Worm (Caenorhabditis elegans) whole organism, L1 larva: ENCODE data around the gene T07A5.1.

Source experiments
- C34B4.2 ChIP-seq: sonication (generic microtip); optimal IDR thresholded peaks from 2 replicates; lab custom pipeline; 2017; ENCODE audit warnings: mild to moderate bottlenecking, missing genetic modification characterization, missing compliant biosample characterization
- aha-1 ChIP-seq: fragments of 150-350 bp; optimal IDR thresholded peaks from 2 replicates; lab custom pipeline; 2014; ENCODE audit warnings: missing biosample characterization, missing genetic modification characterization
- alr-1 ChIP-seq: fragments of 200-800 bp; sonication (Bioruptor generic); optimal IDR thresholded peaks from 2 replicates; lab custom pipeline; 2018; ENCODE audit warnings: borderline replicate concordance, mild to moderate bottlenecking, missing genetic modification characterization, missing compliant biosample characterization
- aly-2 ChIP-seq: fragments of 150-350 bp; optimal IDR thresholded peaks from 2 replicates; lab custom pipeline; 2014; ENCODE audit warnings: missing biosample characterization, missing genetic modification characterization
- ama-1 ChIP-seq: fragments of 150-350 bp; optimal IDR thresholded peaks from 2 replicates; lab custom pipeline; 2014
- ceh-8 ChIP-seq: fragments of 200-800 bp; sonication (Bioruptor generic); optimal IDR thresholded peaks from 2 replicates; lab custom pipeline; 2018; ENCODE audit warnings: mild to moderate bottlenecking, missing genetic modification characterization, moderate library complexity, missing compliant biosample characterization
- ceh-82 ChIP-seq, 3 experiments: fragments of 150-350 bp in 1 of 3; sonication (generic microtip) in 2 of 3; optimal IDR thresholded peaks; 2 replicates each; lab custom pipeline; 2014 to 2017; ENCODE audit warnings: missing biosample characterization in 3 of 3, missing genetic modification characterization in 3 of 3
- ceh-90 ChIP-seq: sonication (generic microtip); optimal IDR thresholded peaks from 2 replicates; lab custom pipeline; 2016; ENCODE audit warnings: missing genetic modification characterization, missing compliant biosample characterization
- dsc-1 ChIP-seq: sonication (generic microtip); optimal IDR thresholded peaks from 2 replicates; lab custom pipeline; 2016; ENCODE audit warnings: mild to moderate bottlenecking, missing genetic modification characterization, missing compliant biosample characterization
- efl-1 ChIP-seq, 4 experiments: fragments of 150-350 bp; optimal IDR thresholded peaks in 3 of 4; peaks in 1 of 4; 1 replicate in 1 of 4; 2 replicates in 3 of 4; lab custom pipeline; 2014; ENCODE audit warnings: missing biosample characterization in 2 of 4, missing genetic modification characterization in 2 of 4, missing genetic modification reagents in 2 of 4
- egl-27 ChIP-seq, 2 experiments: fragments of 150-350 bp in 1 of 2; sonication (generic microtip); optimal IDR thresholded peaks; 3 replicates each; lab custom pipeline; 2017 to 2018; ENCODE audit warnings: missing biosample characterization in 2 of 2, missing genetic modification characterization in 2 of 2, missing genetic modification reagents in 2 of 2
- elt-3 ChIP-seq, 6 experiments: fragments of 150-350 bp in 1 of 6; sonication (generic microtip); optimal IDR thresholded peaks; 2 replicates each; lab custom pipeline; 2017 to 2018; ENCODE audit warnings: missing biosample characterization in 6 of 6, missing genetic modification characterization in 6 of 6, inconsistent platforms in 1 of 6
- fos-1 ChIP-seq: fragments of 150-350 bp; optimal IDR thresholded peaks from 2 replicates; lab custom pipeline; 2014; ENCODE audit warnings: missing biosample characterization, missing genetic modification characterization
- grh-1 ChIP-seq: fragments of 200-800 bp; sonication (Bioruptor generic); IDR thresholded peaks from 2 replicates; pipeline ENCODE4 v1.3.6; 2022; ENCODE audit warnings: missing genetic modification reagents, missing genetic modification characterization, missing compliant biosample characterization
- hlh-17 ChIP-seq: fragments of 200-800 bp; sonication (Bioruptor generic); optimal IDR thresholded peaks from 2 replicates; lab custom pipeline; 2018; ENCODE audit warnings: missing genetic modification characterization, mild to moderate bottlenecking, missing compliant biosample characterization, moderate library complexity, borderline replicate concordance
- hlh-4 ChIP-seq: sonication (generic microtip); optimal IDR thresholded peaks from 2 replicates; lab custom pipeline; 2016; ENCODE audit warnings: mild to moderate bottlenecking, missing genetic modification characterization, missing compliant biosample characterization
- irx-1 ChIP-seq: sonication (generic microtip); optimal IDR thresholded peaks from 2 replicates; lab custom pipeline; 2016; ENCODE audit warnings: missing genetic modification characterization, missing compliant biosample characterization
- jun-1 ChIP-seq: fragments of 150-350 bp; optimal IDR thresholded peaks from 2 replicates; lab custom pipeline; 2014; ENCODE audit warnings: missing biosample characterization, missing genetic modification reagents, missing genetic modification characterization
- lin-14 ChIP-seq: fragments of 200-800 bp; sonication (Bioruptor generic); optimal IDR thresholded peaks from 2 replicates; lab custom pipeline; 2018; ENCODE audit warnings: mild to moderate bottlenecking, missing genetic modification characterization, moderate library complexity, missing compliant biosample characterization
- lin-35 ChIP-seq, 2 experiments: fragments of 150-350 bp; optimal IDR thresholded peaks; 2 replicates each; lab custom pipeline; 2014; ENCODE audit warnings: missing biosample characterization in 2 of 2, missing genetic modification characterization in 2 of 2, missing genetic modification reagents in 2 of 2
- lin-39 ChIP-seq: fragments of 150-350 bp; optimal IDR thresholded peaks from 2 replicates; lab custom pipeline; 2014; ENCODE audit warnings: missing biosample characterization, missing genetic modification reagents, missing genetic modification characterization
- lsy-2 ChIP-seq, 2 experiments: fragments of 150-350 bp; optimal IDR thresholded peaks; 2 replicates each; lab custom pipeline; 2014; ENCODE audit warnings: missing biosample characterization in 2 of 2, missing genetic modification characterization in 2 of 2
- mab-9 ChIP-seq: fragments of 200-800 bp; sonication (Bioruptor generic); IDR thresholded peaks from 2 replicates; pipeline ENCODE4 v1.3.6; 2022; ENCODE audit warnings: missing genetic modification reagents, missing genetic modification characterization, missing compliant biosample characterization
- mef-2 ChIP-seq: fragments of 150-350 bp; optimal IDR thresholded peaks from 2 replicates; lab custom pipeline; 2014; ENCODE audit warnings: missing biosample characterization, missing genetic modification characterization
- mep-1 ChIP-seq: fragments of 150-350 bp; optimal IDR thresholded peaks from 2 replicates; lab custom pipeline; 2014; ENCODE audit warnings: missing biosample characterization, missing genetic modification characterization
- nhr-12 ChIP-seq: sonication (generic microtip); optimal IDR thresholded peaks from 2 replicates; lab custom pipeline; 2017; ENCODE audit warnings: missing biosample characterization, missing genetic modification characterization
- nhr-19 ChIP-seq: fragments of 200-800 bp; sonication (Bioruptor generic); conservative IDR thresholded peaks from 2 replicates; pipeline ENCODE4 v1.3.6; 2022; ENCODE audit warnings: missing genetic modification characterization, missing compliant biosample characterization
- nhr-20 ChIP-seq: sonication (generic microtip); optimal IDR thresholded peaks from 2 replicates; lab custom pipeline; 2016; ENCODE audit warnings: mild to moderate bottlenecking, missing genetic modification characterization, missing compliant biosample characterization
- nhr-47 ChIP-seq: sonication (generic microtip); optimal IDR thresholded peaks from 2 replicates; lab custom pipeline; 2016; ENCODE audit warnings: mild to moderate bottlenecking, missing genetic modification characterization, moderate library complexity, missing compliant biosample characterization
- nhr-77 ChIP-seq: fragments of 150-350 bp; optimal IDR thresholded peaks from 2 replicates; lab custom pipeline; 2014; ENCODE audit warnings: missing biosample characterization, missing genetic modification characterization
- pag-3 ChIP-seq: sonication (generic microtip); optimal IDR thresholded peaks from 2 replicates; lab custom pipeline; 2017; ENCODE audit warnings: missing genetic modification characterization, mild to moderate bottlenecking, missing compliant biosample characterization, antibody characterized with exemption, borderline replicate concordance; ENCODE audit not compliant: insufficient read depth
- pqm-1 ChIP-seq: sonication (generic microtip); optimal IDR thresholded peaks from 3 replicates; lab custom pipeline; 2017; ENCODE audit warnings: missing biosample characterization, missing genetic modification characterization
- snu-23 ChIP-seq: sonication (generic microtip); optimal IDR thresholded peaks from 2 replicates; lab custom pipeline; 2016; ENCODE audit warnings: missing genetic modification characterization, missing compliant biosample characterization
- sox-4 ChIP-seq: sonication (generic microtip); optimal IDR thresholded peaks from 2 replicates; lab custom pipeline; 2016; ENCODE audit warnings: missing genetic modification characterization, missing compliant biosample characterization
- sptf-1 ChIP-seq: fragments of 150-350 bp; optimal IDR thresholded peaks from 2 replicates; lab custom pipeline; 2014; ENCODE audit warnings: missing biosample characterization, missing genetic modification characterization
- swsn-7 ChIP-seq: sonication (generic microtip); optimal IDR thresholded peaks from 2 replicates; lab custom pipeline; 2016; ENCODE audit warnings: missing genetic modification characterization, missing compliant biosample characterization
- tbx-2 ChIP-seq: sonication (generic microtip); optimal IDR thresholded peaks from 2 replicates; lab custom pipeline; 2016; ENCODE audit warnings: missing genetic modification characterization, missing compliant biosample characterization
- unc-130 ChIP-seq: fragments of 150-350 bp; optimal IDR thresholded peaks from 2 replicates; lab custom pipeline; 2017; ENCODE audit warnings: missing biosample characterization, missing genetic modification characterization, inconsistent platforms
- vab-15 ChIP-seq: sonication (generic microtip); optimal IDR thresholded peaks from 2 replicates; lab custom pipeline; 2017; ENCODE audit warnings: missing genotype, mild to moderate bottlenecking, missing genetic modification characterization, missing compliant biosample characterization
- xbp-1 ChIP-seq: sonication (generic microtip); optimal IDR thresholded peaks from 2 replicates; lab custom pipeline; 2016; ENCODE audit warnings: missing genetic modification characterization, missing compliant biosample characterization
- zag-1 ChIP-seq: fragments of 150-350 bp; optimal IDR thresholded peaks from 2 replicates; lab custom pipeline; 2014; ENCODE audit warnings: missing biosample characterization, missing genetic modification characterization
- zip-4 ChIP-seq: fragments of 200-800 bp; sonication (Bioruptor generic); optimal IDR thresholded peaks from 2 replicates; lab custom pipeline; 2018; ENCODE audit warnings: mild to moderate bottlenecking, missing genetic modification characterization, moderate library complexity, missing compliant biosample characterization
- ztf-11 ChIP-seq, 2 experiments: sonication (generic microtip); optimal IDR thresholded peaks; 2 replicates each; lab custom pipeline; 2016 to 2017; ENCODE audit warnings: missing genetic modification characterization in 2 of 2, missing biosample characterization in 1 of 2, missing compliant biosample characterization in 1 of 2
- ztf-4 ChIP-seq: fragments of 150-350 bp; optimal IDR thresholded peaks from 2 replicates; lab custom pipeline; 2014; ENCODE audit warnings: missing biosample characterization, missing genetic modification characterization

Gene T07A5.1

DNA sequence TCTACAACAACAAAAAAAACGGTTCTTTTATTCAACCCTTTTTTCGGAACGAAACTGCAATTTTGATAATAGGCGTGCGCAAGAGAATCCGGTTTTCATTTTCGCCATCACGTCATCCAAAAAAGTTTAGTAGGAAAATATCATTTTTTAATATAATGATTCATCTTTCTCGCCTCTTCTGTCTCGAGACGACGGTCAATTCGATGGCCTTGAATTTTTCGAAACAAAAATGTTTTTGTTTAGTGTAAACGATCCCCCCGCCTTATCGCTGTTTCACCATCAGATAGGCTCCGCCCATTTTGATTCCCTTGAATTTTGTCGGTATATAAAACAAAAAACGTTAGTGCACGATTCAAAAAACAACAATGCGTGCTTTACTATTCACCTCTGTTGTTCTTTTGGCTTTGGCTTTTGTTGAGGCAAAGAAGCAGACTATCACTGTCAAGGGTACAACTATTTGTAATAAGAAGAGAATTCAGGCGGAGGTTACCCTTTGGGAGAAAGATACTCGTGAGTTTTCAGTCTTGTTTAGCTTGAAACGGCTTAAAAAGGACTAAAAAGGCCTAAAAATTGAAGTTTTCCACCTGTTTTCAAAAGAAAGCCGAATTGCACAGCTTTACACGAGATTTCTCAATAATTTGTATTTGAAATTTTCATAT lies 31.6 kb upstream of the T07A5.1 start, which contains the start of gene ttr-15 (continued):
- TF ChIP-seq mef-2 (tag; lab: Kevin White, UChicago) (no peak), efl-1 (optimal IDR thresholded peaks at IDR 0.05; lab: Kevin White, UChicago) (peak in 1 of 2 experiments; percentile 12), efl-1 (GFP tag; optimal IDR thresholded peaks at IDR 0.05 in 1 of 2; lab: Kevin White, UChicago) (peak in 1 of 2 experiments; percentile 92), nhr-20 (peak; percentile 63), lin-14 (GFP tag; lab: Kevin White, UChicago) (peak; percentile 77), grh-1 (peak; percentile 35; the same call in 1 of the 2 replicates), lsy-2 (tag; optimal IDR thresholded peaks at IDR 0.05; lab: Kevin White, UChicago) (peak in 1 of 2 experiments; percentile 21), ztf-11 (tag; optimal IDR thresholded peaks at IDR 0.05; lab: Kevin White, UChicago) (no peak), irx-1 (tag; lab: Kevin White, UChicago) (peak; percentile 26), mep-1 (tag; lab: Kevin White, UChicago) (peak; percentile 41), ama-1 (peak; percentile 44), nhr-47 (tag; lab: Kevin White, UChicago) (peak; percentile 11)

ce11 chrIII:10336109-10336508 lies 30.1 kb upstream of the T07A5.1 start:
- TF ChIP-seq ceh-90 (tag; lab: Kevin White, UChicago) (no peak), sptf-1 (no peak), ceh-8 (no peak), aly-2 (tag; lab: Kevin White, UChicago) (no peak), C34B4.2 (no peak), fos-1 (tag; lab: Kevin White, UChicago) (no peak), pqm-1 (tag; lab: Kevin White, UChicago) (no peak), mep-1 (tag; lab: Kevin White, UChicago) (no peak), jun-1 (tag; lab: Kevin White, UChicago) (no peak), unc-130 (tag; lab: Kevin White, UChicago) (no peak), lin-39 (no peak), tbx-2 (tag; lab: Kevin White, UChicago) (no peak), lin-14 (GFP tag; lab: Kevin White, UChicago) (no peak), ama-1 (no peak), mab-9 (GFP tag; lab: Robert Waterston, UW) (no peak), swsn-7 (no peak), nhr-19 (GFP tag; lab: Robert Waterston, UW) (no peak)

- TF ChIP-seq vab-15 (tag; lab: Kevin White, UChicago) (no peak), xbp-1 (tag; lab: Kevin White, UChicago) (no peak), hlh-4 (tag; lab: Kevin White, UChicago) (no peak), zag-1 (no peak), egl-27 (tag; optimal IDR thresholded peaks at IDR 0.05; lab: Kevin White, UChicago) (no peak), zip-4 (no peak)
Observed at ce11 chrIII:10335086-10335485, 29.1 kb upstream of the T07A5.1 start, which contains the start of gene ced-9. Gene ced-9, plus strand, starts transcription at chrIII:10335172.

ce11 chrIII:10333961-10334542 lies 28.1 kb upstream of the T07A5.1 start, which contains the start of the genes jmjd-4 and mev-1:
Gene jmjd-4, minus strand, starts transcription at chrIII:10334018.
Gene mev-1, plus strand, starts transcription at chrIII:10334277.
- TF ChIP-seq ceh-82 (tag; optimal IDR thresholded peaks at IDR 0.05; lab: Kevin White, UChicago) (peak; percentile 81 to 92 (median 91)), xbp-1 (tag; lab: Kevin White, UChicago) (peak; percentile 86), lin-14 (GFP tag; lab: Kevin White, UChicago) (peak; percentile 87), nhr-12 (tag; lab: Kevin White, UChicago) (no peak), sox-4 (tag; lab: Kevin White, UChicago) (peak; percentile 41), nhr-77 (peak; percentile 48), pag-3 (no peak), snu-23 (peak; percentile 93), hlh-17 (GFP tag; lab: Kevin White, UChicago) (no peak), dsc-1 (tag; lab: Kevin White, UChicago) (peak; percentile 92), ceh-90 (tag; lab: Kevin White, UChicago) (peak; percentile 56), grh-1 (peak; percentile 90), elt-3 (tag; optimal IDR thresholded peaks at IDR 0.05; lab: Kevin White, UChicago) (peak in 2 of 6 experiments; percentile 73 to 76), irx-1 (tag; lab: Kevin White, UChicago) (peak; percentile 89), aha-1 (tag; lab: Kevin White, UChicago) (peak; percentile 81), lsy-2 (tag; optimal IDR thresholded peaks at IDR 0.05; lab: Kevin White, UChicago) (peak; percentile 90 to 93), zag-1 (no peak), lin-35 (GFP tag; optimal IDR thresholded peaks at IDR 0.05; lab: Kevin White, UChicago) (peak; percentile 86 to 92), ztf-4 (peak; percentile 38), egl-27 (tag; optimal IDR thresholded peaks at IDR 0.05; lab: Kevin White, UChicago) (no peak), alr-1 (tag; lab: Kevin White, UChicago) (no peak)
